Fruit fly (Drosophila melanogaster) whole organism, embryonic: Measurements from ENCODE around the gene Bruce.

ENCODE experiments used
- Antp ChIP-seq: fragments of 200-800 bp; sonication (Bioruptor generic); optimal IDR thresholded peaks from 3 replicates; lab custom pipeline; 2016; ENCODE audit warnings: missing biosample characterization, missing genetic modification characterization
- Blimp-1 ChIP-seq: fragments of 200-800 bp; sonication (Bioruptor generic); optimal IDR thresholded peaks from 3 replicates; lab custom pipeline; 2018; ENCODE audit warnings: missing biosample characterization, missing genetic modification characterization, mild to moderate bottlenecking, moderate library complexity, missing genetic modification reagents
- Bteb2 ChIP-seq: fragments of 200-800 bp; sonication (Bioruptor generic); optimal IDR thresholded peaks from 2 replicates; lab custom pipeline; 2016; ENCODE audit warnings: missing biosample characterization, missing genetic modification characterization
- CG14667 ChIP-seq: fragments of 200-800 bp; sonication (Bioruptor generic); IDR thresholded peaks from 2 replicates; pipeline ENCODE4 v1.3.6; 2022; ENCODE audit warnings: missing biosample characterization, missing genetic modification characterization
- CG16815 ChIP-seq: fragments of 200-800 bp; sonication (Bioruptor generic); optimal IDR thresholded peaks from 3 replicates; lab custom pipeline; 2017; ENCODE audit warnings: missing biosample characterization, mild to moderate bottlenecking, missing genetic modification characterization
- CG18619 ChIP-seq: fragments of 200-800 bp; sonication (Bioruptor generic); optimal IDR thresholded peaks from 3 replicates; lab custom pipeline; 2017; ENCODE audit warnings: missing biosample characterization, mild to moderate bottlenecking, missing genetic modification characterization
- CG2712 ChIP-seq: fragments of 200-800 bp; optimal IDR thresholded peaks from 3 replicates; lab custom pipeline; 2019; ENCODE audit warnings: missing biosample characterization, mild to moderate bottlenecking, missing genetic modification characterization, moderate library complexity
- CG30020 ChIP-seq: fragments of 200-800 bp; optimal IDR thresholded peaks from 2 replicates; lab custom pipeline; 2019; ENCODE audit warnings: missing biosample characterization, mild to moderate bottlenecking, missing genetic modification characterization, moderate library complexity
- CG4730 ChIP-seq: fragments of 200-800 bp; sonication (Bioruptor generic); IDR thresholded peaks from 2 replicates; pipeline ENCODE4 v1.3.6; 2022; ENCODE audit warnings: missing biosample characterization, missing genetic modification characterization
- CG6654 ChIP-seq: fragments of 200-800 bp; sonication (Bioruptor generic); optimal IDR thresholded peaks from 2 replicates; lab custom pipeline; 2017; ENCODE audit warnings: missing biosample characterization, mild to moderate bottlenecking, missing genetic modification characterization
- CG7271 ChIP-seq: fragments of 200-800 bp; sonication (Bioruptor generic); optimal IDR thresholded peaks from 2 replicates; lab custom pipeline; 2018; ENCODE audit warnings: missing biosample characterization, mild to moderate bottlenecking, missing genetic modification characterization, moderate library complexity
- CG7556 ChIP-seq: fragments of 200-800 bp; sonication (Bioruptor generic); optimal IDR thresholded peaks from 2 replicates; lab custom pipeline; 2017; ENCODE audit warnings: missing biosample characterization, mild to moderate bottlenecking, missing genetic modification characterization
- CG8290 ChIP-seq, 3 experiments: fragments of 200-800 bp; sonication (Bioruptor generic); optimal IDR thresholded peaks; 2 replicates each; lab custom pipeline; 2016 to 2019; ENCODE audit warnings: missing biosample characterization in 3 of 3, missing genetic modification characterization in 3 of 3, mild to moderate bottlenecking in 2 of 3, moderate library complexity in 1 of 3
- CG8944 ChIP-seq: fragments of 200-800 bp; sonication (Bioruptor generic); optimal IDR thresholded peaks from 3 replicates; lab custom pipeline; 2016; ENCODE audit warnings: missing biosample characterization, missing genetic modification characterization
- CG9609 ChIP-seq: fragments of 200-800 bp; sonication (Bioruptor generic); optimal IDR thresholded peaks from 3 replicates; lab custom pipeline; 2016; ENCODE audit warnings: missing biosample characterization, missing genetic modification characterization
- CG9797 ChIP-seq: fragments of 200-800 bp; sonication (Bioruptor generic); optimal IDR thresholded peaks from 3 replicates; lab custom pipeline; 2018; ENCODE audit warnings: missing biosample characterization, mild to moderate bottlenecking, missing genetic modification characterization
- Dip2 ChIP-seq: fragments of 200-800 bp; sonication (Bioruptor generic); IDR thresholded peaks from 2 replicates; pipeline ENCODE4 v1.3.6; 2022; ENCODE audit warnings: missing biosample characterization, missing genetic modification characterization
- Dip3 ChIP-seq: fragments of 200-800 bp; sonication (Bioruptor generic); optimal IDR thresholded peaks from 3 replicates; lab custom pipeline; 2016; ENCODE audit warnings: missing biosample characterization, missing genetic modification characterization
- Drgx ChIP-seq: fragments of 200-800 bp; sonication (Bioruptor generic); IDR thresholded peaks from 2 replicates; pipeline ENCODE4 v1.3.6; 2022; ENCODE audit warnings: missing biosample characterization, missing genetic modification characterization
- Ets65A ChIP-seq: fragments of 200-800 bp; sonication (Bioruptor generic); peaks from one replicate; lab custom pipeline; 2016; ENCODE audit warnings: missing biosample characterization, missing genetic modification characterization
- Lhr ChIP-seq: fragments of 200-800 bp; sonication (Bioruptor generic); optimal IDR thresholded peaks from 3 replicates; lab custom pipeline; 2017; ENCODE audit warnings: mild to moderate bottlenecking, missing biosample characterization, missing genetic modification reagents, missing genetic modification characterization
- Lpt ChIP-seq: fragments of >200 bp; optimal IDR thresholded peaks from 2 replicates; lab custom pipeline; 2018; ENCODE audit warnings: missing biosample characterization, missing genetic modification characterization
- Nf-YC ChIP-seq: fragments of 200-800 bp; optimal IDR thresholded peaks from 3 replicates; lab custom pipeline; 2019; ENCODE audit warnings: missing biosample characterization, mild to moderate bottlenecking, missing genetic modification characterization, moderate library complexity
- NfI ChIP-seq: fragments of 200-800 bp; sonication (Bioruptor generic); optimal IDR thresholded peaks from 3 replicates; lab custom pipeline; 2018; ENCODE audit warnings: missing biosample characterization, mild to moderate bottlenecking, missing genetic modification characterization, moderate library complexity
- Oli ChIP-seq: fragments of 200-800 bp; sonication (Bioruptor generic); optimal IDR thresholded peaks from 2 replicates; lab custom pipeline; 2018; ENCODE audit warnings: missing biosample characterization, mild to moderate bottlenecking, missing genetic modification characterization, moderate library complexity
- Ravus ChIP-seq: fragments of 200-800 bp; sonication (Bioruptor generic); IDR thresholded peaks from 2 replicates; pipeline ENCODE4 v1.3.6; 2022; ENCODE audit warnings: missing biosample characterization, missing genetic modification characterization
- Rx ChIP-seq: fragments of 200-800 bp; sonication (Bioruptor generic); IDR thresholded peaks from 2 replicates; pipeline ENCODE4 v1.3.6; 2022; ENCODE audit warnings: missing biosample characterization, missing genetic modification characterization
- Stat92E ChIP-seq, 3 experiments: fragments of >200 bp in 2 of 3; fragments of 200-800 bp in 1 of 3; sonication (Bioruptor generic) in 1 of 3; optimal IDR thresholded peaks; 2 replicates each; lab custom pipeline; 2017 to 2019; ENCODE audit warnings: missing biosample characterization in 3 of 3, missing genetic modification characterization in 3 of 3, mild to moderate bottlenecking in 1 of 3, moderate library complexity in 1 of 3
- Usf ChIP-seq: fragments of 200-800 bp; sonication (Bioruptor generic); optimal IDR thresholded peaks from 2 replicates; lab custom pipeline; 2017; ENCODE audit warnings: missing genotype, missing biosample characterization, missing genetic modification characterization
- ac ChIP-seq: fragments of 200-800 bp; sonication (Bioruptor generic); optimal IDR thresholded peaks from 3 replicates; lab custom pipeline; 2017; ENCODE audit warnings: missing biosample characterization, mild to moderate bottlenecking, missing genetic modification characterization
- ash1 ChIP-seq: fragments of 200-800 bp; sonication (Bioruptor generic); optimal IDR thresholded peaks from 2 replicates; lab custom pipeline; 2018; ENCODE audit warnings: missing biosample characterization, mild to moderate bottlenecking, missing genetic modification characterization
- ato ChIP-seq: fragments of 200-800 bp; sonication (Bioruptor generic); IDR thresholded peaks from 2 replicates; pipeline ENCODE4 v1.3.6; 2022; ENCODE audit warnings: missing biosample characterization, missing genetic modification characterization; ENCODE audit not compliant: partially characterized antibody
- br ChIP-seq: fragments of >200 bp; optimal IDR thresholded peaks from 2 replicates; lab custom pipeline; 2017
- chinmo ChIP-seq: fragments of 200-800 bp; sonication (Bioruptor generic); IDR thresholded peaks from 4 replicates; pipeline ENCODE4 v1.3.6; 2022; ENCODE audit warnings: missing biosample characterization, missing genetic modification characterization; ENCODE audit not compliant: partially characterized antibody
- dmrt99B ChIP-seq: fragments of 200-800 bp; sonication (Bioruptor generic); optimal IDR thresholded peaks from 2 replicates; lab custom pipeline; 2018; ENCODE audit warnings: missing biosample characterization, mild to moderate bottlenecking, missing genetic modification characterization, moderate library complexity
- eyg ChIP-seq: fragments of 200-800 bp; sonication (Bioruptor generic); optimal IDR thresholded peaks from 3 replicates; lab custom pipeline; 2016; ENCODE audit warnings: missing biosample characterization, missing genetic modification characterization
- fru ChIP-seq: fragments of >200 bp; optimal IDR thresholded peaks from 2 replicates; lab custom pipeline; 2017
- gfzf ChIP-seq: fragments of 200-800 bp; sonication (Bioruptor generic); optimal IDR thresholded peaks from 2 replicates; lab custom pipeline; 2016; ENCODE audit warnings: missing biosample characterization, mild to moderate bottlenecking, missing genetic modification characterization, moderate library complexity
- hth ChIP-seq: fragments of >200 bp; optimal IDR thresholded peaks from 2 replicates; lab custom pipeline; 2017; ENCODE audit warnings: inconsistent platforms
- kah ChIP-seq: fragments of 200-800 bp; sonication (Bioruptor generic); optimal IDR thresholded peaks from 2 replicates; lab custom pipeline; 2018; ENCODE audit warnings: missing biosample characterization, mild to moderate bottlenecking, missing genetic modification characterization
- ken ChIP-seq: fragments of 200-800 bp; sonication (Bioruptor generic); IDR thresholded peaks from 3 replicates; pipeline ENCODE4 v1.3.6; 2022; ENCODE audit warnings: missing biosample characterization, missing genetic modification characterization
- lbe ChIP-seq: fragments of 200-800 bp; sonication (Bioruptor generic); optimal IDR thresholded peaks from 2 replicates; lab custom pipeline; 2016; ENCODE audit warnings: missing biosample characterization, mild to moderate bottlenecking, missing genetic modification characterization
- mam ChIP-seq: fragments of 200-800 bp; sonication (Bioruptor generic); optimal IDR thresholded peaks from 3 replicates; lab custom pipeline; 2016; ENCODE audit warnings: missing biosample characterization, missing genetic modification characterization
- odd ChIP-seq: fragments of 200-800 bp; sonication (Bioruptor generic); optimal IDR thresholded peaks from 2 replicates; lab custom pipeline; 2017; ENCODE audit warnings: missing biosample characterization, mild to moderate bottlenecking, missing genetic modification characterization
- org-1 ChIP-seq: fragments of 200-800 bp; sonication (Bioruptor generic); optimal IDR thresholded peaks from 2 replicates; lab custom pipeline; 2017; ENCODE audit warnings: missing biosample characterization, missing genetic modification characterization
- otp ChIP-seq: fragments of 200-800 bp; sonication (Bioruptor generic); IDR thresholded peaks from 3 replicates; pipeline ENCODE4, ENCODE4 v1.3.6; 2022; ENCODE audit warnings: missing biosample characterization, missing genetic modification characterization
- phol ChIP-seq: fragments of 200-800 bp; sonication (Bioruptor generic); optimal IDR thresholded peaks from 3 replicates; lab custom pipeline; 2018; ENCODE audit warnings: missing biosample characterization, mild to moderate bottlenecking, missing genetic modification characterization, moderate library complexity
- run ChIP-seq: fragments of 200-800 bp; sonication (Bioruptor generic); optimal IDR thresholded peaks from 3 replicates; lab custom pipeline; 2018; ENCODE audit warnings: missing biosample characterization, mild to moderate bottlenecking, missing genetic modification characterization
- salm ChIP-seq: fragments of 200-800 bp; sonication (Bioruptor generic); optimal IDR thresholded peaks from 2 replicates; lab custom pipeline; 2018; ENCODE audit warnings: missing biosample characterization, mild to moderate bottlenecking, missing genetic modification characterization
- unpg ChIP-seq: fragments of 200-800 bp; sonication (Bioruptor generic); optimal IDR thresholded peaks from 3 replicates; lab custom pipeline; 2018; ENCODE audit warnings: missing biosample characterization, mild to moderate bottlenecking, missing genetic modification characterization, moderate library complexity
- vfl ChIP-seq: fragments of 200-800 bp; sonication (Bioruptor generic); optimal IDR thresholded peaks from 2 replicates; lab custom pipeline; 2016; ENCODE audit warnings: missing biosample characterization, missing genetic modification characterization
- wor ChIP-seq: fragments of 200-800 bp; sonication (Bioruptor generic); IDR thresholded peaks from 2 replicates; pipeline ENCODE4 v1.3.6; 2022; ENCODE audit warnings: missing biosample characterization, missing genetic modification characterization
- zfh1 ChIP-seq: fragments of 200-800 bp; sonication (Bioruptor generic); IDR thresholded peaks from 3 replicates; pipeline ENCODE4 v1.3.6; 2022; ENCODE audit warnings: missing biosample characterization, missing genetic modification characterization

The Bruce gene

dm6 chr3R:10377849-10378248 lies 46.7 kb upstream of the Bruce start, which contains the start of gene Rfx (continued):
- TF ChIP-seq salm (tag; lab: Kevin White, UChicago) = no peak
- no peak for TF ChIP-seq CG8944
- peak; percentile 25 for TF ChIP-seq NfI (GFP tag; lab: Kevin White, UChicago)
- TF ChIP-seq ac (GFP tag; lab: Kevin White, UChicago) = no peak
- peak; percentile 50 for TF ChIP-seq Lhr (GFP tag; lab: Kevin White, UChicago)
- TF ChIP-seq Rx = no peak
- TF ChIP-seq Stat92E (GFP tag; optimal IDR thresholded peaks at IDR 0.05; lab: Kevin White, UChicago) = no peak
- peak; percentile 53 for TF ChIP-seq CG2712 (tag; lab: Kevin White, UChicago)
- TF ChIP-seq Ravus (GFP tag; lab: Robert Waterston, UW) = no peak
- peak; percentile 16 for TF ChIP-seq CG18619
- TF ChIP-seq chinmo (GFP tag; lab: Robert Waterston, UW) = no peak
- TF ChIP-seq CG9797 (GFP tag; lab: Kevin White, UChicago) = peak; percentile 47
- TF ChIP-seq CG9609 = no peak
- TF ChIP-seq otp = no peak
- TF ChIP-seq wor (GFP tag; lab: Robert Waterston, UW) = no peak
- no peak for TF ChIP-seq hth (lab: Kevin White, UChicago)
- no peak for TF ChIP-seq Bteb2 (GFP tag; lab: Kevin White, UChicago)
- no peak for TF ChIP-seq zfh1 (GFP tag; lab: Robert Waterston, UW)
- peak; percentile 19 for TF ChIP-seq lbe (GFP tag; lab: Kevin White, UChicago)
- peak; percentile 35 for TF ChIP-seq phol (tag; lab: Kevin White, UChicago)
- no peak for TF ChIP-seq Drgx (GFP tag; lab: Robert Waterston, UW)
- TF ChIP-seq eyg = peak; percentile 17
- no peak for TF ChIP-seq CG30020 (tag; lab: Kevin White, UChicago)
- peak; percentile 15 for TF ChIP-seq mam
- TF ChIP-seq run = no peak
- TF ChIP-seq CG16815 (GFP tag; lab: Kevin White, UChicago) = no peak
- TF ChIP-seq CG7271 (tag; lab: Kevin White, UChicago) = no peak
- peak; percentile 28 for TF ChIP-seq Nf-YC (tag; lab: Kevin White, UChicago)
- TF ChIP-seq vfl (GFP tag; lab: Kevin White, UChicago) = peak; percentile 1
- no peak for TF ChIP-seq ken
- TF ChIP-seq br = no peak
- no peak for TF ChIP-seq ash1 (GFP tag; lab: Kevin White, UChicago)
- TF ChIP-seq CG8290 (GFP tag; optimal IDR thresholded peaks at IDR 0.05; lab: Kevin White, UChicago) = no peak
- TF ChIP-seq CG8290 (tag; optimal IDR thresholded peaks at IDR 0.05; lab: Kevin White, UChicago) = peak in 1 of 2 experiments; percentile 5
- no peak for TF ChIP-seq org-1 (GFP tag; lab: Kevin White, UChicago)
- TF ChIP-seq CG6654 (GFP tag; lab: Kevin White, UChicago) = no peak
- no peak for TF ChIP-seq kah (GFP tag; lab: Kevin White, UChicago)
- TF ChIP-seq Ets65A (GFP tag; lab: Kevin White, UChicago) = no peak
- no peak for TF ChIP-seq odd (GFP tag; lab: Kevin White, UChicago)
- TF ChIP-seq gfzf = peak; percentile 13
- TF ChIP-seq unpg (GFP tag; lab: Kevin White, UChicago) = peak; percentile 8
- TF ChIP-seq Oli (tag; lab: Kevin White, UChicago) = no peak
- no peak for TF ChIP-seq Dip3
- no peak for TF ChIP-seq Usf (GFP tag; lab: Kevin White, UChicago)
- TF ChIP-seq CG4730 = no peak
- TF ChIP-seq Antp = no peak
- TF ChIP-seq CG14667 (GFP tag; lab: Robert Waterston, UW) = no peak
- no peak for TF ChIP-seq fru
- no peak for TF ChIP-seq dmrt99B (tag; lab: Kevin White, UChicago)
- TF ChIP-seq CG7556 = peak; percentile 43
- no peak for TF ChIP-seq Blimp-1
- no peak for TF ChIP-seq Lpt (GFP tag; lab: Kevin White, UChicago)
- TF ChIP-seq Dip2 (GFP tag; lab: Robert Waterston, UW) = no peak
- no peak for TF ChIP-seq ato
